Worm (Caenorhabditis elegans): ENCODE data around the gene nhr-31.

nhr-31 gene

ce11 chrIV:8026361-8026760 lies 3.0 kb downstream of the nhr-31 start:
- TF ChIP-seq ets-7 (tag; optimal IDR thresholded peaks at IDR 0.05) (no peak), hnd-1 (tag; optimal IDR thresholded peaks at IDR 0.05) (no peak), ceh-13 (GFP tag; optimal IDR thresholded peaks at IDR 0.05) (no peak), hmbx-1 (tag; optimal IDR thresholded peaks at IDR 0.05) (no peak), pes-1 (GFP tag; IDR thresholded peaks at IDR 0.05) (no peak), ceh-36 (tag; optimal IDR thresholded peaks at IDR 0.05) (no peak), scrt-1 (GFP tag; IDR thresholded peaks at IDR 0.05) (no peak), sea-1 (GFP tag; conservative IDR thresholded peaks at IDR 0.05) (no peak), ama-1 (optimal IDR thresholded peaks at IDR 0.05) (no peak), tra-4 (tag; optimal IDR thresholded peaks at IDR 0.05) (no peak), hmg-4 (GFP tag; optimal IDR thresholded peaks at IDR 0.05) (no peak), tbx-11 (GFP tag; IDR thresholded peaks at IDR 0.05) (no peak), aly-1 (tag; optimal IDR thresholded peaks at IDR 0.05) (no peak), tbx-37 (GFP tag; conservative IDR thresholded peaks at IDR 0.05) (no peak), B0310.2 (tag; optimal IDR thresholded peaks at IDR 0.05) (no peak), flt-1 (GFP tag; IDR thresholded peaks at IDR 0.05) (no peak), F13C5.2 (tag; optimal IDR thresholded peaks at IDR 0.05) (no peak)

- no peak for TF ChIP-seq tbx-37 (GFP tag; conservative IDR thresholded peaks at IDR 0.05)
- no peak for TF ChIP-seq F13C5.2 (tag; optimal IDR thresholded peaks at IDR 0.05)
- no peak for TF ChIP-seq tra-4 (tag; optimal IDR thresholded peaks at IDR 0.05)
- no peak for TF ChIP-seq ama-1 (optimal IDR thresholded peaks at IDR 0.05)
- no peak for TF ChIP-seq flt-1 (GFP tag; IDR thresholded peaks at IDR 0.05)
- no peak for TF ChIP-seq pes-1 (GFP tag; IDR thresholded peaks at IDR 0.05)
- TF ChIP-seq ceh-13 (GFP tag; optimal IDR thresholded peaks at IDR 0.05) = no peak
- no peak for TF ChIP-seq hnd-1 (tag; optimal IDR thresholded peaks at IDR 0.05)
- TF ChIP-seq sea-1 (GFP tag; conservative IDR thresholded peaks at IDR 0.05) = no peak
- TF ChIP-seq B0310.2 (tag; optimal IDR thresholded peaks at IDR 0.05) = no peak
- no peak for TF ChIP-seq ets-7 (tag; optimal IDR thresholded peaks at IDR 0.05)
These were observed 5.5 kb downstream of the nhr-31 start for ce11 chrIV:8023861-8024260.

- TF ChIP-seq ceh-36 (tag; optimal IDR thresholded peaks at IDR 0.05) = peak; percentile 55
- no peak for TF ChIP-seq hnd-1 (tag; optimal IDR thresholded peaks at IDR 0.05)
These were observed 7.2 kb downstream of the nhr-31 start, which contains the start of gene C26B2.2 for ce11 chrIV:8022035-8022673. Gene C26B2.2 (minus strand): TSS chrIV:8022122.

ce11 chrIV:8019772-8020496 lies 9.4 kb downstream of the nhr-31 start, which contains the start of gene dnc-4:
Gene dnc-4 (minus strand): TSS chrIV:8019808.
- TF ChIP-seq B0310.2 (tag; optimal IDR thresholded peaks at IDR 0.05) (no peak), hmbx-1 (tag; optimal IDR thresholded peaks at IDR 0.05) (no peak), sea-1 (GFP tag; conservative IDR thresholded peaks at IDR 0.05) (no peak), hmg-4 (GFP tag; optimal IDR thresholded peaks at IDR 0.05) (no peak), ceh-36 (tag; optimal IDR thresholded peaks at IDR 0.05) (no peak), tbx-37 (GFP tag; conservative IDR thresholded peaks at IDR 0.05) (peak; percentile 40; the same call in 1 of the 2 replicates), pes-1 (GFP tag; IDR thresholded peaks at IDR 0.05) (no peak), hnd-1 (tag; optimal IDR thresholded peaks at IDR 0.05) (no peak), ceh-13 (GFP tag; optimal IDR thresholded peaks at IDR 0.05) (no peak), F13C5.2 (tag; optimal IDR thresholded peaks at IDR 0.05) (peak; percentile 22)

ce11 chrIV:8016694-8017093 lies 12.6 kb downstream of the nhr-31 start, which contains the start of gene elpc-4:
Gene elpc-4 (plus strand): TSS chrIV:8016994.
- TF ChIP-seq F13C5.2 (tag; optimal IDR thresholded peaks at IDR 0.05) (no peak), hmbx-1 (tag; optimal IDR thresholded peaks at IDR 0.05) (no peak), aly-1 (tag; optimal IDR thresholded peaks at IDR 0.05) (no peak), hnd-1 (tag; optimal IDR thresholded peaks at IDR 0.05) (no peak), ets-7 (tag; optimal IDR thresholded peaks at IDR 0.05) (no peak), B0310.2 (tag; optimal IDR thresholded peaks at IDR 0.05) (no peak), ceh-36 (tag; optimal IDR thresholded peaks at IDR 0.05) (no peak), tbx-11 (GFP tag; IDR thresholded peaks at IDR 0.05) (no peak), ceh-13 (GFP tag; optimal IDR thresholded peaks at IDR 0.05) (no peak)

ce11 chrIV:8015726-8016312 lies 13.5 kb downstream of the nhr-31 start, which contains the start of gene C26B2.7:
Gene C26B2.7 (plus strand): TSS chrIV:8016274.
- TF ChIP-seq ets-7 (tag; optimal IDR thresholded peaks at IDR 0.05) (peak; percentile 66), sea-1 (GFP tag; conservative IDR thresholded peaks at IDR 0.05) (0 out of 2 replicates have a peak, but pooled peaks have one; percentile 22), tbx-37 (GFP tag; conservative IDR thresholded peaks at IDR 0.05) (peak; percentile 43; the same call in 1 of the 2 replicates), scrt-1 (GFP tag; IDR thresholded peaks at IDR 0.05) (peak; percentile 54; the same call in 1 of the 2 replicates), pes-1 (GFP tag; IDR thresholded peaks at IDR 0.05) (peak; percentile 80)

- TF ChIP-seq scrt-1 (GFP tag; IDR thresholded peaks at IDR 0.05) (no peak), pes-1 (GFP tag; IDR thresholded peaks at IDR 0.05) (no peak), F13C5.2 (tag; optimal IDR thresholded peaks at IDR 0.05) (no peak), B0310.2 (tag; optimal IDR thresholded peaks at IDR 0.05) (no peak), aly-1 (tag; optimal IDR thresholded peaks at IDR 0.05) (no peak), tra-4 (tag; optimal IDR thresholded peaks at IDR 0.05) (no peak), hmbx-1 (tag; optimal IDR thresholded peaks at IDR 0.05) (no peak), sea-1 (GFP tag; conservative IDR thresholded peaks at IDR 0.05) (no peak), ceh-36 (tag; optimal IDR thresholded peaks at IDR 0.05) (no peak), flt-1 (GFP tag; IDR thresholded peaks at IDR 0.05) (no peak), ama-1 (optimal IDR thresholded peaks at IDR 0.05) (no peak), tbx-11 (GFP tag; IDR thresholded peaks at IDR 0.05) (no peak), hmg-4 (GFP tag; optimal IDR thresholded peaks at IDR 0.05) (no peak), hnd-1 (tag; optimal IDR thresholded peaks at IDR 0.05) (no peak)
These were observed 15.5 kb downstream of the nhr-31 start, which contains the start of gene C26B2.8 for ce11 chrIV:8013849-8014248. Gene C26B2.8 (plus strand): TSS chrIV:8014149.
